Worm (Caenorhabditis elegans) whole organism, L3 larva: ENCODE measurements around the gene W07G4.8.

Experiments used
- aly-2 ChIP-seq: fragments of 150-350 bp; optimal IDR thresholded peaks from 2 replicates; lab custom pipeline; 2014; ENCODE audit warnings: missing biosample characterization, missing genetic modification characterization
- ceh-16 ChIP-seq: sonication (generic microtip); optimal IDR thresholded peaks from 2 replicates; lab custom pipeline; 2017; ENCODE audit warnings: missing biosample characterization, missing genetic modification characterization
- ceh-82 ChIP-seq: fragments of 150-350 bp; optimal IDR thresholded peaks from 2 replicates; lab custom pipeline; 2014; ENCODE audit warnings: missing biosample characterization, missing genetic modification characterization
- ceh-9 ChIP-seq: sonication (generic microtip); optimal IDR thresholded peaks from 2 replicates; lab custom pipeline; 2018; ENCODE audit warnings: missing biosample characterization, missing genetic modification characterization
- nhr-11 ChIP-seq: fragments of 150-350 bp; optimal IDR thresholded peaks from 2 replicates; lab custom pipeline; 2014; ENCODE audit warnings: missing biosample characterization, missing genetic modification characterization
- nhr-12 ChIP-seq: fragments of 150-350 bp; optimal IDR thresholded peaks from 2 replicates; lab custom pipeline; 2014; ENCODE audit warnings: missing biosample characterization, missing genetic modification characterization
- nhr-23 ChIP-seq: fragments of 150-350 bp; optimal IDR thresholded peaks from 2 replicates; lab custom pipeline; 2014; ENCODE audit warnings: missing biosample characterization, missing genetic modification reagents, missing genetic modification characterization
- nhr-28 ChIP-seq: fragments of 150-350 bp; optimal IDR thresholded peaks from 2 replicates; lab custom pipeline; 2014; ENCODE audit warnings: missing biosample characterization, missing genetic modification characterization
- nhr-77 ChIP-seq: fragments of 150-350 bp; optimal IDR thresholded peaks from 2 replicates; lab custom pipeline; 2014; ENCODE audit warnings: missing biosample characterization, missing genetic modification characterization
- tbx-2 ChIP-seq: sonication (generic microtip); optimal IDR thresholded peaks from 2 replicates; lab custom pipeline; 2016; ENCODE audit warnings: mild to moderate bottlenecking, missing genetic modification characterization, missing compliant biosample characterization
- unc-62 ChIP-seq: fragments of 150-350 bp; sonication (generic microtip); optimal IDR thresholded peaks from 4 replicates; lab custom pipeline; 2014; ENCODE audit warnings: missing biosample characterization, missing genetic modification reagents, missing genetic modification characterization
- ztf-11 ChIP-seq: fragments of 150-350 bp; optimal IDR thresholded peaks from 2 replicates; lab custom pipeline; 2014; ENCODE audit warnings: missing biosample characterization, missing genetic modification characterization
- ztf-4 ChIP-seq: fragments of 150-350 bp; optimal IDR thresholded peaks from 2 replicates; lab custom pipeline; 2014; ENCODE audit warnings: missing biosample characterization, missing genetic modification characterization

ce11 chrV:13043832-13044521 lies 5.4 kb downstream of the W07G4.8 start:
- TF ChIP-seq nhr-12 (no peak), ztf-4 (tag; lab: Kevin White, UChicago) (no peak), ztf-11 (tag; lab: Kevin White, UChicago) (no peak), nhr-77 (tag; lab: Kevin White, UChicago) (no peak), ceh-9 (no peak), tbx-2 (tag; lab: Kevin White, UChicago) (no peak), ceh-16 (tag; lab: Kevin White, UChicago) (no peak), ceh-82 (tag; lab: Kevin White, UChicago) (no peak), nhr-28 (tag; lab: Kevin White, UChicago) (no peak), nhr-11 (tag; lab: Kevin White, UChicago) (no peak), aly-2 (no peak), unc-62 (GFP tag; lab: Kevin White, UChicago) (no peak), nhr-23 (tag; lab: Kevin White, UChicago) (no peak)
